Worm (Caenorhabditis elegans) whole organism, mixed stage, embryonic: Measurements from ENCODE around the gene ndx-9.

ENCODE experiments used
- M03D4.4 ChIP-seq: sonication (generic microtip); optimal IDR thresholded peaks from 2 replicates; lab custom pipeline; 2017; ENCODE audit warnings: mild to moderate bottlenecking, missing genetic modification characterization, missing compliant biosample characterization
- elt-3 ChIP-seq: fragments of 150-350 bp; optimal IDR thresholded peaks from 2 replicates; lab custom pipeline; 2014; ENCODE audit warnings: missing biosample characterization, missing genetic modification characterization
- lin-32 ChIP-seq: fragments of 200-800 bp; sonication (Bioruptor generic); optimal IDR thresholded peaks from 2 replicates; lab custom pipeline; 2018; ENCODE audit warnings: mild to moderate bottlenecking, missing genetic modification characterization, missing compliant biosample characterization
- mep-1 ChIP-seq: fragments of 150-350 bp; optimal IDR thresholded peaks from 2 replicates; lab custom pipeline; 2017; ENCODE audit warnings: missing biosample characterization, missing genetic modification reagents, missing genetic modification characterization, inconsistent platforms
- nhr-76 ChIP-seq: sonication (generic microtip); optimal IDR thresholded peaks from 2 replicates; lab custom pipeline; 2017; ENCODE audit warnings: missing biosample characterization, missing genetic modification characterization
- snpc-4 ChIP-seq: fragments of 150-350 bp; optimal IDR thresholded peaks from 2 replicates; lab custom pipeline; 2014; ENCODE audit warnings: missing biosample characterization, missing genetic modification characterization
- unc-62 ChIP-seq: fragments of 150-350 bp; optimal IDR thresholded peaks from 2 replicates; lab custom pipeline; 2014; ENCODE audit warnings: missing biosample characterization, missing genetic modification reagents, missing genetic modification characterization

ce11 chrIV:11011920-11012319 lies at the start of gene ndx-9:
- no peak for TF ChIP-seq mep-1
- TF ChIP-seq nhr-76 (tag; lab: Kevin White, UChicago) = no peak
- no peak for TF ChIP-seq snpc-4 (tag; lab: Kevin White, UChicago)
- no peak for TF ChIP-seq lin-32 (GFP tag; lab: Kevin White, UChicago)
- TF ChIP-seq M03D4.4 (tag; lab: Kevin White, UChicago) = no peak
- no peak for TF ChIP-seq elt-3 (tag; lab: Kevin White, UChicago)
- no peak for TF ChIP-seq unc-62 (GFP tag; lab: Kevin White, UChicago)
